Worm (Caenorhabditis elegans) whole organism, L4 larva: ENCODE measurements around the gene anmt-2.

Experiments used
- F26F4.8 ChIP-seq: fragments of 200-800 bp; sonication (Bioruptor generic); conservative IDR thresholded peaks from 2 replicates; pipeline ENCODE4 v1.3.6; 2022; ENCODE audit warnings: missing genetic modification characterization, missing compliant biosample characterization
- ZK546.5 ChIP-seq, 2 experiments: sonication (generic microtip); optimal IDR thresholded peaks; 2 replicates each; lab custom pipeline; 2017; ENCODE audit warnings: missing biosample characterization in 2 of 2, missing genetic modification characterization in 2 of 2
- ama-1 ChIP-seq: fragments of 150-350 bp; optimal IDR thresholded peaks from 2 replicates; lab custom pipeline; 2014; ENCODE audit warnings: inconsistent platforms, mixed read lengths
- ceh-82 ChIP-seq: sonication (generic microtip); optimal IDR thresholded peaks from 2 replicates; lab custom pipeline; 2017; ENCODE audit warnings: missing biosample characterization, missing genetic modification characterization
- ces-1 ChIP-seq: fragments of 150-350 bp; sonication (generic microtip); optimal IDR thresholded peaks from 4 replicates; lab custom pipeline; 2014; ENCODE audit warnings: missing biosample characterization, missing genetic modification reagents, missing genetic modification characterization
- fos-1 ChIP-seq: fragments of 150-350 bp; optimal IDR thresholded peaks from 2 replicates; lab custom pipeline; 2014; ENCODE audit warnings: missing biosample characterization, missing genetic modification characterization
- hif-1 ChIP-seq, 2 experiments: sonication (generic microtip); optimal IDR thresholded peaks; 2 replicates each; lab custom pipeline; 2016 to 2017; ENCODE audit warnings: missing compliant biosample characterization in 2 of 2, missing genetic modification characterization in 2 of 2, missing genetic modification reagents in 2 of 2, missing genotype in 2 of 2, mild to moderate bottlenecking in 1 of 2
- hlh-11 ChIP-seq: fragments of 200-800 bp; sonication (Bioruptor generic); optimal IDR thresholded peaks from 2 replicates; lab custom pipeline; 2018; ENCODE audit warnings: mild to moderate bottlenecking, missing genetic modification characterization, missing compliant biosample characterization
- lin-15B ChIP-seq: fragments of 150-350 bp; sonication (generic microtip); optimal IDR thresholded peaks from 3 replicates; lab custom pipeline; 2014; ENCODE audit warnings: missing biosample characterization, missing genetic modification characterization
- nhr-111 ChIP-seq: fragments of 200-800 bp; sonication (Bioruptor generic); optimal IDR thresholded peaks from 2 replicates; lab custom pipeline; 2018; ENCODE audit warnings: mild to moderate bottlenecking, missing genetic modification characterization, missing compliant biosample characterization
- nhr-48 ChIP-seq: sonication (generic microtip); optimal IDR thresholded peaks from 2 replicates; lab custom pipeline; 2016; ENCODE audit warnings: mild to moderate bottlenecking, missing genetic modification characterization, missing compliant biosample characterization
- skn-1 ChIP-seq: fragments of 150-350 bp; optimal IDR thresholded peaks from 2 replicates; lab custom pipeline; 2014; ENCODE audit warnings: missing biosample characterization, missing genetic modification characterization
- unc-130 ChIP-seq: sonication (generic microtip); optimal IDR thresholded peaks from 2 replicates; lab custom pipeline; 2016; ENCODE audit warnings: missing genetic modification reagents, missing genetic modification characterization, missing compliant biosample characterization
- ztf-11 ChIP-seq: fragments of 150-350 bp; optimal IDR thresholded peaks from 2 replicates; lab custom pipeline; 2014; ENCODE audit warnings: missing biosample characterization, missing genetic modification characterization

DNA sequence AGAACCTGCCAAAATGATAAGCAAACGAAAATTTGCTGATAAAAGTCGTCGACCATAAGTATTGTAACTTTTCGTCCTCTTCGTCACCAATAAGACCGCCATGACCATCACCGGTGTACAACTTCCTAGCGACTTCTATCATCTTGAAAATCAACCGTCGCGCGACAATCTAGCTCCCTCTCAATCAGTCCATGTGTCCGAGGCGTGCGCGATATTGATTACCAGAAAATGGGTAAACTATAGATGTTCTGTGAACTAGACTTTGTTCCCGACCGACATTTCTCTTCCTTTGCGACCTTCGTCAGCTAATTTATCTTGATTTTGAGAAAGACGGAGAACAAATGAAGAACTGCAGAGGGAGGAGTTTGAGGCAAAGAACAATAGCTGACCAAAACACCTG lies 12.2 kb downstream of the anmt-2 start:
- TF ChIP-seq unc-130 (GFP tag; lab: Kevin White, UChicago) (no peak), ces-1 (GFP tag; lab: Kevin White, UChicago) (no peak), skn-1 (tag; lab: Kevin White, UChicago) (no peak), ZK546.5 (tag; optimal IDR thresholded peaks at IDR 0.05; lab: Kevin White, UChicago) (no peak), F26F4.8 (GFP tag; lab: Robert Waterston, UW) (no peak), nhr-111 (GFP tag; lab: Kevin White, UChicago) (no peak), ztf-11 (no peak), ceh-82 (tag; lab: Kevin White, UChicago) (no peak), lin-15B (tag; lab: Kevin White, UChicago) (no peak), nhr-48 (tag; lab: Kevin White, UChicago) (peak; percentile 23), hlh-11 (tag; lab: Kevin White, UChicago) (peak; percentile 54), ama-1 (lab: Kevin White, UChicago) (no peak), fos-1 (no peak), hif-1 (tag; optimal IDR thresholded peaks at IDR 0.05; lab: Kevin White, UChicago) (no peak)
